Fruit fly (Drosophila melanogaster) whole organism, embryonic: ENCODE results near the gene CG15570.

Experiments used
- CG12155 ChIP-seq: fragments of 200-800 bp; sonication (Bioruptor generic); optimal IDR thresholded peaks from 3 replicates; lab custom pipeline; 2016; ENCODE audit warnings: missing biosample characterization, missing genetic modification characterization
- ftz-f1 ChIP-seq: fragments of 200-800 bp; sonication (Bioruptor generic); optimal IDR thresholded peaks from 2 replicates; lab custom pipeline; 2016; ENCODE audit warnings: missing biosample characterization, missing genetic modification characterization
- ham ChIP-seq: fragments of 200-800 bp; sonication (Bioruptor generic); IDR thresholded peaks from 2 replicates; pipeline ENCODE4 v1.3.6; 2022; ENCODE audit warnings: missing biosample characterization, missing genetic modification characterization
- shn ChIP-seq: fragments of 200-800 bp; sonication (Bioruptor generic); optimal IDR thresholded peaks from 3 replicates; lab custom pipeline; 2016; ENCODE audit warnings: missing biosample characterization, missing genetic modification characterization

dm6 chrX:4206764-4207163 is 11.2 kb upstream of the CG15570 start:
- TF ChIP-seq ftz-f1 (GFP tag; lab: Kevin White, UChicago) (no peak), shn (GFP tag; lab: Kevin White, UChicago) (no peak), CG12155 (GFP tag; lab: Kevin White, UChicago) (no peak), ham (GFP tag; lab: Robert Waterston, UW) (no peak)
